Worm (Caenorhabditis elegans) whole organism, young adult: ENCODE results near the gene col-86.
A peak's percentile ranks its signal among the peaks of the same experiment; 100 is the strongest.
"Not testable (repeated sequence)": the region's sequence is repeated elsewhere in the genome, so short reads cannot be mapped to it uniquely, and the experiment has no call there.

ENCODE experiments used
- B0019.2 ChIP-seq: fragments of 200-800 bp; sonication (Bioruptor generic); conservative IDR thresholded peaks from 2 replicates; pipeline ENCODE4 v1.3.6; 2022; ENCODE audit warnings: missing genetic modification reagents, missing genetic modification characterization, missing compliant biosample characterization
- B0336.3 ChIP-seq: fragments of 200-800 bp; sonication (Bioruptor generic); IDR thresholded peaks from 2 replicates; pipeline ENCODE4 v1.3.6; 2022; ENCODE audit warnings: missing genetic modification characterization, missing compliant biosample characterization
- C06A6.2 ChIP-seq: fragments of 200-800 bp; sonication (Bioruptor generic); conservative IDR thresholded peaks from 2 replicates; pipeline ENCODE4 v1.3.6; 2022; ENCODE audit warnings: missing genetic modification characterization, missing compliant biosample characterization
- D2030.7 ChIP-seq: fragments of 200-800 bp; sonication (Bioruptor generic); IDR thresholded peaks from 2 replicates; pipeline ENCODE4 v1.3.6; 2022; ENCODE audit warnings: missing genetic modification reagents, missing genetic modification characterization, missing compliant biosample characterization
- F57A8.1 ChIP-seq: fragments of 200-800 bp; sonication (Bioruptor generic); optimal IDR thresholded peaks from 2 replicates; lab custom pipeline; 2018; ENCODE audit warnings: mild to moderate bottlenecking, missing genetic modification characterization, moderate library complexity, missing compliant biosample characterization
- K11D2.4 ChIP-seq: fragments of 200-800 bp; sonication (Bioruptor generic); IDR thresholded peaks from 2 replicates; pipeline ENCODE4 v1.3.6; 2022; ENCODE audit warnings: missing genetic modification reagents, missing genetic modification characterization, missing compliant biosample characterization
- aptf-2 ChIP-seq: fragments of 200-800 bp; sonication (Bioruptor generic); conservative IDR thresholded peaks from 2 replicates; pipeline ENCODE4 v1.3.6; 2022; ENCODE audit warnings: missing genetic modification reagents, missing genetic modification characterization, missing compliant biosample characterization
- aptf-3 ChIP-seq: fragments of 200-800 bp; sonication (Bioruptor generic); IDR thresholded peaks from 2 replicates; pipeline ENCODE4 v1.3.6; 2022; ENCODE audit warnings: missing genetic modification characterization, missing compliant biosample characterization
- atf-7 ChIP-seq: sonication (generic microtip); optimal IDR thresholded peaks from 2 replicates; lab custom pipeline; 2017; ENCODE audit warnings: mild to moderate bottlenecking, missing genetic modification characterization, missing compliant biosample characterization
- attf-3 ChIP-seq: fragments of 200-800 bp; sonication (Bioruptor generic); conservative IDR thresholded peaks from 2 replicates; pipeline ENCODE4 v1.3.6; 2022; ENCODE audit warnings: missing genetic modification reagents, missing genetic modification characterization, missing compliant biosample characterization
- attf-5 ChIP-seq: fragments of 200-800 bp; sonication (Bioruptor generic); optimal IDR thresholded peaks from 2 replicates; lab custom pipeline; 2018; ENCODE audit warnings: mild to moderate bottlenecking, missing genetic modification characterization, missing compliant biosample characterization
- cebp-1 ChIP-seq, 2 experiments: fragments of 200-800 bp in 1 of 2; sonication (Bioruptor generic) in 1 of 2; sonication (generic microtip) in 1 of 2; IDR thresholded peaks in 1 of 2; optimal IDR thresholded peaks in 1 of 2; 2 replicates each; pipeline versions ENCODE4 v1.3.6 to Lab custom; 2017 to 2022; ENCODE audit warnings: missing compliant biosample characterization in 2 of 2, missing genetic modification characterization in 2 of 2, mild to moderate bottlenecking in 1 of 2, missing genetic modification reagents in 1 of 2, moderate library complexity in 1 of 2
- die-1 ChIP-seq: sonication (generic microtip); optimal IDR thresholded peaks from 2 replicates; lab custom pipeline; 2016; ENCODE audit warnings: missing genotype, mild to moderate bottlenecking, missing genetic modification characterization, missing compliant biosample characterization
- dox-1 ChIP-seq: fragments of 200-800 bp; sonication (Bioruptor generic); IDR thresholded peaks from 2 replicates; pipeline ENCODE4 v1.3.6; 2022; ENCODE audit warnings: missing genetic modification reagents, missing genetic modification characterization, missing compliant biosample characterization
- dpff-1 ChIP-seq: sonication (generic microtip); optimal IDR thresholded peaks from 2 replicates; lab custom pipeline; 2017; ENCODE audit warnings: mild to moderate bottlenecking, missing genetic modification characterization, missing compliant biosample characterization
- egl-18 ChIP-seq: fragments of 200-800 bp; sonication (Bioruptor generic); IDR thresholded peaks from 2 replicates; pipeline ENCODE4 v1.3.6; 2022; ENCODE audit warnings: missing genetic modification reagents, missing genetic modification characterization, missing compliant biosample characterization
- egrh-3 ChIP-seq: fragments of 200-800 bp; sonication (Bioruptor generic); IDR thresholded peaks from 2 replicates; pipeline ENCODE4 v1.3.6; 2022; ENCODE audit warnings: missing genetic modification reagents, missing genetic modification characterization, missing compliant biosample characterization
- ekl-4 ChIP-seq: fragments of 200-800 bp; sonication (Bioruptor generic); IDR thresholded peaks from 2 replicates; pipeline ENCODE4 v1.3.6; 2022; ENCODE audit warnings: missing genetic modification reagents, missing genetic modification characterization, missing compliant biosample characterization
- ets-4 ChIP-seq: fragments of 200-800 bp; sonication (Bioruptor generic); optimal IDR thresholded peaks from 2 replicates; lab custom pipeline; 2018; ENCODE audit warnings: mild to moderate bottlenecking, missing genetic modification characterization, missing compliant biosample characterization
- hlh-26 ChIP-seq: fragments of 200-800 bp; sonication (Bioruptor generic); conservative IDR thresholded peaks from 2 replicates; pipeline ENCODE4 v1.3.6; 2022; ENCODE audit warnings: missing genetic modification reagents, missing genetic modification characterization, missing compliant biosample characterization
- let-607 ChIP-seq, 2 experiments: fragments of 200-800 bp in 1 of 2; sonication (Bioruptor generic) in 1 of 2; sonication (generic microtip) in 1 of 2; optimal IDR thresholded peaks; 2 replicates each; lab custom pipeline; 2016 to 2018; ENCODE audit warnings: mild to moderate bottlenecking in 2 of 2, missing compliant biosample characterization in 2 of 2, missing genetic modification characterization in 2 of 2, moderate library complexity in 2 of 2, missing genotype in 1 of 2
- lin-26 ChIP-seq: fragments of 200-800 bp; sonication (Bioruptor generic); IDR thresholded peaks from 2 replicates; pipeline ENCODE4 v1.3.6; 2022; ENCODE audit warnings: missing genetic modification reagents, missing genetic modification characterization, missing compliant biosample characterization
- lin-54 ChIP-seq: fragments of 200-800 bp; sonication (Bioruptor generic); optimal IDR thresholded peaks from 2 replicates; lab custom pipeline; 2018; ENCODE audit warnings: mild to moderate bottlenecking, missing genetic modification characterization, missing compliant biosample characterization
- madf-10 ChIP-seq: sonication (generic microtip); optimal IDR thresholded peaks from 2 replicates; lab custom pipeline; 2016; ENCODE audit warnings: mild to moderate bottlenecking, missing genetic modification characterization, missing compliant biosample characterization
- mel-28 ChIP-seq: sonication (generic microtip); optimal IDR thresholded peaks from 2 replicates; lab custom pipeline; 2016; ENCODE audit warnings: borderline replicate concordance, mild to moderate bottlenecking, missing genetic modification characterization, missing compliant biosample characterization
- nhr-179 ChIP-seq: sonication (generic microtip); optimal IDR thresholded peaks from 2 replicates; lab custom pipeline; 2016; ENCODE audit warnings: mild to moderate bottlenecking, missing genetic modification characterization, missing compliant biosample characterization
- nhr-80 ChIP-seq: sonication (generic microtip); optimal IDR thresholded peaks from 2 replicates; lab custom pipeline; 2016; ENCODE audit warnings: missing genetic modification characterization, missing compliant biosample characterization
- nhr-90 ChIP-seq: sonication (generic microtip); optimal IDR thresholded peaks from 2 replicates; lab custom pipeline; 2016; ENCODE audit warnings: missing genotype, mild to moderate bottlenecking, missing genetic modification characterization, missing compliant biosample characterization
- pha-4 ChIP-seq: fragments of 150-350 bp; sonication (generic microtip); optimal IDR thresholded peaks from 2 replicates; lab custom pipeline; 2014; ENCODE audit warnings: missing biosample characterization, missing genetic modification reagents, missing genetic modification characterization
- rec-8 ChIP-seq, 2 experiments: sonication (generic microtip); optimal IDR thresholded peaks; 2 replicates each; lab custom pipeline; 2016; ENCODE audit warnings: mild to moderate bottlenecking in 2 of 2, missing genetic modification characterization in 2 of 2, missing genetic modification reagents in 2 of 2, missing genotype in 2 of 2, missing biosample characterization in 1 of 2, missing compliant biosample characterization in 1 of 2, moderate library complexity in 1 of 2
- repo-1 ChIP-seq: sonication (generic microtip); optimal IDR thresholded peaks from 2 replicates; lab custom pipeline; 2017; ENCODE audit warnings: mild to moderate bottlenecking, missing genetic modification characterization, missing compliant biosample characterization
- sea-2 ChIP-seq: fragments of 200-800 bp; sonication (Bioruptor generic); IDR thresholded peaks from 2 replicates; pipeline ENCODE4 v1.3.6; 2022; ENCODE audit warnings: missing genetic modification characterization, missing compliant biosample characterization
- snpc-1.1 ChIP-seq: sonication (generic microtip); optimal IDR thresholded peaks from 2 replicates; lab custom pipeline; 2017; ENCODE audit warnings: missing genetic modification characterization, mild to moderate bottlenecking, missing compliant biosample characterization, antibody characterized with exemption, moderate library complexity, missing genotype, missing genetic modification reagents; ENCODE audit not compliant: insufficient read depth
- snpc-3.4 ChIP-seq: sonication (generic microtip); optimal IDR thresholded peaks from 2 replicates; lab custom pipeline; 2017; ENCODE audit warnings: missing genetic modification characterization, mild to moderate bottlenecking, missing compliant biosample characterization, antibody characterized with exemption, moderate library complexity, missing genotype, missing genetic modification reagents
- snpc-4 ChIP-seq, 5 experiments: fragments of 150-350 bp in 1 of 5; sonication (generic microtip) in 4 of 5; optimal IDR thresholded peaks; 2 replicates each; lab custom pipeline; 2014 to 2018; ENCODE audit warnings: missing genetic modification characterization in 5 of 5, missing biosample characterization in 3 of 5, antibody characterized with exemption in 2 of 5, mild to moderate bottlenecking in 2 of 5, missing compliant biosample characterization in 2 of 5, missing genotype in 2 of 5, moderate library complexity in 2 of 5, missing genetic modification reagents in 1 of 5
- tbp1 ChIP-seq: fragments of 200-800 bp; sonication (Bioruptor generic); optimal IDR thresholded peaks from 2 replicates; lab custom pipeline; 2018; ENCODE audit warnings: mild to moderate bottlenecking, missing genetic modification characterization, missing compliant biosample characterization
- tlf-1 ChIP-seq: fragments of 200-800 bp; sonication (Bioruptor generic); optimal IDR thresholded peaks from 2 replicates; lab custom pipeline; 2018; ENCODE audit warnings: mild to moderate bottlenecking, missing genetic modification characterization, missing compliant biosample characterization
- unc-62 ChIP-seq: fragments of 150-350 bp; optimal IDR thresholded peaks from 2 replicates; lab custom pipeline; 2014; ENCODE audit warnings: missing biosample characterization, missing genetic modification reagents, missing genetic modification characterization
- xnd-1 ChIP-seq: sonication (generic microtip); optimal IDR thresholded peaks from 2 replicates; lab custom pipeline; 2016; ENCODE audit warnings: missing genotype, missing genetic modification reagents, missing genetic modification characterization, missing compliant biosample characterization
- ztf-18 ChIP-seq: sonication (generic microtip); optimal IDR thresholded peaks from 2 replicates; lab custom pipeline; 2016; ENCODE audit warnings: missing genotype, mild to moderate bottlenecking, missing genetic modification characterization, missing compliant biosample characterization
- ztf-22 ChIP-seq: fragments of 200-800 bp; sonication (Bioruptor generic); optimal IDR thresholded peaks from 2 replicates; lab custom pipeline; 2018; ENCODE audit warnings: mild to moderate bottlenecking, missing genetic modification characterization, moderate library complexity, missing compliant biosample characterization

col-86 gene

DNA sequence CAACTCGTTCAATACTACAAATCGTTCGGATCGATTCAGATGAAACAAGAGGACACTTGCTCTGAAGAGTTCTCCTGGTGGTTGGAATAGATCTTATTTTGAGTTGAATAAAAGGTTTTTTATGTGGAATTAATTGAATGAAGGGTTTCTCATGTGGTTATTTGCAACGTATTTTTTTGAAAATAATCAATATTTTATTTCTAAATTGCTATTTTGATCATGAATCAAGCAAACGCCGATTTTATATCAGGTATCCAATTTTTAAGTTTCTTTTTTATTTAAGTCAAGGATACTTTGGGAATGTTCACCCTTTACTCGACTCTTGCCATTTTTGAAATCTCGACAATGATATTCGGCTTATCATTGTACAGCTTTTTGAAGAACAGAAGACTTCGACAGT is 17.5 kb downstream of the col-86 start, which contains the start of gene Y81G3A.2:
Gene Y81G3A.2 (plus strand): TSS at position 301 of the 400 bp plus-strand sequence.
- TF ChIP-seq B0336.3 (GFP tag; lab: Robert Waterston, UW); aptf-3 (GFP tag; lab: Robert Waterston, UW); rec-8 (tag; optimal IDR thresholded peaks at IDR 0.05; lab: Kevin White, UChicago): not testable (repeated sequence)

DNA sequence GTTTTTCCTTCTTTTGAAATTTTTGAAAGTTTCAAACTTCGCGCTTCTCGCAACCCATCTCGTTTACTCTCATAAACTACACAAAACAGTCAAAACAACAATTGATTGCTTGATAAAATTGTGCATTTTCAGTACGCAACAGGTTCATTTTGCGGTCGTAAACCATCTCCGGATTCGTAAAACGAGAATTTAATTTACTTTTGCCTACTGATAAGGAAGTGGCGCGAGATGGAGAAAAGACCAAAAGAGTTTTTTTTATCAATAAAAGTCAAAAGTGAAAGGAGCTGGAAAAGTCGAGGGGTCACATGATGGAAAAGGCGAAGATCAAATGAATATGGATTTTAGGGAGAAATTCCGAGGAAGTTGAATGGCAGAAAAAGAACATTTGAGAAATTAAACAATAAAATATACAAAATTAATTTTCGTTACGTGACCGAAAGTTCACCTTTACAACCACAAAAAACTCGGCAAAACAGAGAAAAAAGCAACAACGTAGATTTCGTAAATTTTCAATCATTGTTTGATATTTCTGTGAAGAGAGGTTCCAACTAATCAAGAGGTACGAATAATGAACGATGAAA is 19.1 kb downstream of the col-86 start, which contains the start of gene F42G4.6:
Gene F42G4.6 (plus strand): TSS at position 531 of the 581 bp plus-strand sequence.
- TF ChIP-seq ztf-18 (tag; lab: Kevin White, UChicago) (no peak), unc-62 (peak; percentile 16), nhr-80 (tag; lab: Kevin White, UChicago) (peak; percentile 65)

DNA sequence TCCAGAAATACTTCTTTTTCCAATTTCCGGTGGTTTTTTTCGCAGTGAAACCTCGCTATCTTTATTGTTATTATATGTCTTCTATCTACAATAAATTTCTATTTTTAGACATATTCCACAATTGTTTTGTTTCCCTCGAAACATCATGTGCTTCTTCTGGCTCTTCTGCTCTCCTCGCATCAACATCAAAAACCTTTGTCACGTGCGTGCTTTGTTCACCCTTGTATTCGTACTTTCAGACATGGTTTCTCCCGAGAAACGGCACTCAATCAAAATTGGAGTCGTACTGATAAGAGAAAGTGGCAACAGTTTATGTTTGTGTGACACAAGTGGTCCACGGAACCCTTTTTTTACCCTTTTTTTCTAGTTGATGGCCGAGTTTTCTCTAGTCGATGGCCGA is 20.3 kb downstream of the col-86 start:
- no peak for TF ChIP-seq cebp-1 (GFP tag; IDR thresholded peaks at IDR 0.05; lab: Robert Waterston, UW)
- TF ChIP-seq cebp-1 (tag; optimal IDR thresholded peaks at IDR 0.05; lab: Kevin White, UChicago): peak; percentile 60
- TF ChIP-seq egrh-3 (GFP tag; lab: Robert Waterston, UW): no peak
- no peak for TF ChIP-seq xnd-1 (tag; lab: Kevin White, UChicago)
- no peak for TF ChIP-seq C06A6.2 (GFP tag; lab: Robert Waterston, UW)
- no peak for TF ChIP-seq ets-4 (GFP tag; lab: Kevin White, UChicago)
- no peak for TF ChIP-seq dpff-1 (tag; lab: Kevin White, UChicago)
- TF ChIP-seq die-1 (tag; lab: Kevin White, UChicago): no peak
- TF ChIP-seq aptf-2: 0 out of 2 replicates have a peak, but pooled peaks have one; percentile 32
- TF ChIP-seq ztf-22 (GFP tag; lab: Kevin White, UChicago): peak; percentile 5
- no peak for TF ChIP-seq nhr-179 (tag; lab: Kevin White, UChicago)
- TF ChIP-seq lin-54 (GFP tag; lab: Kevin White, UChicago): peak; percentile 19
- TF ChIP-seq snpc-4 (GFP tag; optimal IDR thresholded peaks at IDR 0.05; lab: Kevin White, UChicago): no peak
- TF ChIP-seq snpc-4 (tag; optimal IDR thresholded peaks at IDR 0.05; lab: Kevin White, UChicago): peak in 2 of 4 experiments; percentile 3 to 12
- peak; percentile 10; the same call in 1 of the 2 replicates for TF ChIP-seq dox-1 (GFP tag; lab: Robert Waterston, UW)
- peak; percentile 86 for TF ChIP-seq nhr-80 (tag; lab: Kevin White, UChicago)
- no peak for TF ChIP-seq B0019.2 (GFP tag; lab: Robert Waterston, UW)
- peak; percentile 67 for TF ChIP-seq tlf-1
- TF ChIP-seq madf-10: peak; percentile 31
- TF ChIP-seq D2030.7 (GFP tag; lab: Robert Waterston, UW): no peak
- no peak for TF ChIP-seq attf-3 (GFP tag; lab: Robert Waterston, UW)
- peak; percentile 63 for TF ChIP-seq atf-7
- peak; percentile 17 for TF ChIP-seq nhr-90 (tag; lab: Kevin White, UChicago)
- TF ChIP-seq egl-18 (GFP tag; lab: Robert Waterston, UW): no peak
- peak; percentile 48 for TF ChIP-seq pha-4 (tag; lab: Kevin White, UChicago)
- no peak for TF ChIP-seq sea-2
- peak; percentile 17 for TF ChIP-seq repo-1 (tag; lab: Kevin White, UChicago)
- TF ChIP-seq hlh-26 (GFP tag; lab: Robert Waterston, UW): no peak
- TF ChIP-seq tbp1 (GFP tag; lab: Kevin White, UChicago): peak; percentile 24
- TF ChIP-seq K11D2.4: no peak
- no peak for TF ChIP-seq ekl-4 (GFP tag; lab: Robert Waterston, UW)
- TF ChIP-seq lin-26 (GFP tag; lab: Robert Waterston, UW): no peak
- no peak for TF ChIP-seq mel-28
- TF ChIP-seq F57A8.1: no peak
- peak; percentile 49; the same call in 1 of the 2 replicates for TF ChIP-seq B0336.3 (GFP tag; lab: Robert Waterston, UW)
- TF ChIP-seq snpc-3.4 (tag; lab: Kevin White, UChicago): no peak
- peak in 1 of 2 experiments; percentile 46 for TF ChIP-seq let-607 (tag; optimal IDR thresholded peaks at IDR 0.05; lab: Kevin White, UChicago)
- peak; percentile 0 for TF ChIP-seq attf-5 (GFP tag; lab: Kevin White, UChicago)
- TF ChIP-seq snpc-1.1 (tag; lab: Kevin White, UChicago): no peak
- TF ChIP-seq, all 124 proteins: peak for 17
